Worm (Caenorhabditis elegans): ENCODE measurements around the gene K07E3.2.

DNA sequence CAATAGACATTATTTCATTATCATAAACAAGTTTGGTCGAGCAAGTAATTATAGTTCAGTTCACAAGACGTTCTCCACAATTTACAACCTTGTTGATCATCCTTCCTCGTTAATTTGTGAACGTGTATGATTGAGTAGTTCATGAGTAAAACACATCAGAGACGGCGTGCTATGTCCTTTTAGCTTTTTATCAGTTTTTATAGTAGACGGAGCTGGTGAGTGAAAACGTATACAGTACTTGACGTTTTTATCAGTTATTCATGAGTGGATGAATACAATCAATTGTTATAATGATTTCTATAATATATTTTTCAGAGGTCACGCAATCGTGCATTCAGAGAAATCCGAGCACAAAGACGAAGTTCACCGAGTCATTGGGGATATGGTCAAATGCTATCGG is 25.2 kb upstream of the K07E3.2 start:
- no peak for TF ChIP-seq pha-4 (tag; optimal IDR thresholded peaks at IDR 0.05)
- no peak for TF ChIP-seq rnt-1 (tag; optimal IDR thresholded peaks at IDR 0.05)
